Fruit fly (Drosophila melanogaster): ENCODE results near the gene CG9072.

The CG9072 gene

dm6 chrX:15063404-15064062 is 32.3 kb downstream of the CG9072 start, which contains the start of the genes hiw and ND-B18 (continued):
- no peak for TF ChIP-seq Neu2 (GFP tag; optimal IDR thresholded peaks at IDR 0.05; ENCODE audit: borderline replicate concordance)
- no peak for TF ChIP-seq repo (GFP tag; optimal IDR thresholded peaks at IDR 0.05)
- no peak for TF ChIP-seq Usf (GFP tag; optimal IDR thresholded peaks at IDR 0.05)
- no peak for TF ChIP-seq run (tag; optimal IDR thresholded peaks at IDR 0.05)
- peak; percentile 92 for TF ChIP-seq Ets97D (GFP tag; optimal IDR thresholded peaks at IDR 0.05)
- TF ChIP-seq twi (tag; optimal IDR thresholded peaks at IDR 0.05): no peak
- TF ChIP-seq Atf-2 (GFP tag; optimal IDR thresholded peaks at IDR 0.05): no peak
- TF ChIP-seq Mrtf (GFP tag; IDR thresholded peaks at IDR 0.05): no peak
- TF ChIP-seq ash1 (GFP tag; optimal IDR thresholded peaks at IDR 0.05): no peak
- no peak for TF ChIP-seq CG4424 (GFP tag; optimal IDR thresholded peaks at IDR 0.05)
- peak; percentile 91 for TF ChIP-seq MBD-R2 (GFP tag; IDR thresholded peaks at IDR 0.05)
- no peak for TF ChIP-seq ase (GFP tag; IDR thresholded peaks at IDR 0.05)
- TF ChIP-seq pho (GFP tag; optimal IDR thresholded peaks at IDR 0.05): no peak
- TF ChIP-seq CG6689 (GFP tag; IDR thresholded peaks at IDR 0.05): no peak
- peak; percentile 69 for TF ChIP-seq Aef1 (GFP tag; IDR thresholded peaks at IDR 0.05)
- TF ChIP-seq CG12942 (GFP tag; optimal IDR thresholded peaks at IDR 0.05): no peak
- TF ChIP-seq odd (GFP tag; optimal IDR thresholded peaks at IDR 0.05): no peak
- no peak for TF ChIP-seq CG7839 (tag; optimal IDR thresholded peaks at IDR 0.05)
- no peak for TF ChIP-seq CG1529 (GFP tag; optimal IDR thresholded peaks at IDR 0.05)
- TF ChIP-seq CHES-1-like (GFP tag; optimal IDR thresholded peaks at IDR 0.05): peak; percentile 30
- no peak for TF ChIP-seq stc (GFP tag; IDR thresholded peaks at IDR 0.05)
- no peak for TF ChIP-seq CG15269 (tag; optimal IDR thresholded peaks at IDR 0.05)
- no peak for TF ChIP-seq slou (GFP tag; optimal IDR thresholded peaks at IDR 0.05)
- 0 out of 2 replicates have a peak, but pooled peaks have one; percentile 15 for TF ChIP-seq ato (GFP tag; IDR thresholded peaks at IDR 0.05; ENCODE audit: partially characterized antibody)
- no peak for TF ChIP-seq tgo (GFP tag; IDR thresholded peaks at IDR 0.05)
- no peak for TF ChIP-seq CG4282 (GFP tag; optimal IDR thresholded peaks at IDR 0.05)
- no peak for TF ChIP-seq ara (GFP tag; IDR thresholded peaks at IDR 0.05)
- TF ChIP-seq emc (GFP tag; optimal IDR thresholded peaks at IDR 0.05): no peak
- no peak for TF ChIP-seq CG4707 (GFP tag; optimal IDR thresholded peaks at IDR 0.05)
- TF ChIP-seq gcm2 (GFP tag; optimal IDR thresholded peaks at IDR 0.05): no peak
- peak; percentile 36 for TF ChIP-seq BEAF-32 (GFP tag; optimal IDR thresholded peaks at IDR 0.05)
- peak; percentile 24 for TF ChIP-seq slp2 (GFP tag; optimal IDR thresholded peaks at IDR 0.05)
- peak; percentile 43 for TF ChIP-seq B-H2 (GFP tag; optimal IDR thresholded peaks at IDR 0.05)
- TF ChIP-seq so (GFP tag; IDR thresholded peaks at IDR 0.05): no peak
- no peak for TF ChIP-seq Fer3 (tag; optimal IDR thresholded peaks at IDR 0.05)
- no peak for TF ChIP-seq CG4854 (GFP tag; optimal IDR thresholded peaks at IDR 0.05)
- peak; percentile 28 for TF ChIP-seq CG2712 (tag; optimal IDR thresholded peaks at IDR 0.05)
- TF ChIP-seq sna (GFP tag; IDR thresholded peaks at IDR 0.05; ENCODE audit: partially characterized antibody): 0 out of 2 replicates have a peak, but pooled peaks have one; percentile 22
- TF ChIP-seq CG9437 (GFP tag; optimal IDR thresholded peaks at IDR 0.05): no peak
- TF ChIP-seq CG11504 (tag; optimal IDR thresholded peaks at IDR 0.05): no peak
- TF ChIP-seq Blimp-1 (GFP tag; optimal IDR thresholded peaks at IDR 0.05): no peak
- no peak for TF ChIP-seq CG17802 (tag; optimal IDR thresholded peaks at IDR 0.05)
- TF ChIP-seq CG1832 (GFP tag; optimal IDR thresholded peaks at IDR 0.05): no peak
- no peak for TF ChIP-seq ap (GFP tag; IDR thresholded peaks at IDR 0.05)
- no peak for TF ChIP-seq sug (tag; optimal IDR thresholded peaks at IDR 0.05)
- TF ChIP-seq Fer2 (tag; optimal IDR thresholded peaks at IDR 0.05): no peak
- TF ChIP-seq caup (GFP tag; optimal IDR thresholded peaks at IDR 0.05; ENCODE audit: severe bottlenecking): peak; percentile 43
- peak; percentile 4 for TF ChIP-seq CG13424 (tag; optimal IDR thresholded peaks at IDR 0.05)
- no peak for TF ChIP-seq jumu (GFP tag; optimal IDR thresholded peaks at IDR 0.05)
- TF ChIP-seq CG4404 (GFP tag; IDR thresholded peaks at IDR 0.05): no peak

Data from whole organism, embryonic.